Worm (Caenorhabditis elegans): ENCODE measurements around the gene stdh-4.
A peak's percentile ranks its signal among the peaks of the same experiment; 100 is the strongest.

stdh-4 gene

ce11 chrV:8548989-8549388, at the start of gene stdh-4:
Gene stdh-4, plus strand, starts transcription at chrV:8549289.
- TF ChIP-seq R02D3.7 (tag; optimal IDR thresholded peaks at IDR 0.05) (no peak), ceh-28 (tag; optimal IDR thresholded peaks at IDR 0.05) (no peak), jun-1 (tag; optimal IDR thresholded peaks at IDR 0.05) (no peak), skn-1 (tag; optimal IDR thresholded peaks at IDR 0.05) (no peak), nhr-77 (tag; optimal IDR thresholded peaks at IDR 0.05) (no peak), eor-1 (tag; optimal IDR thresholded peaks at IDR 0.05) (no peak), snpc-4 (tag; optimal IDR thresholded peaks at IDR 0.05) (no peak), mml-1 (tag; optimal IDR thresholded peaks at IDR 0.05) (no peak), egl-5 (tag; optimal IDR thresholded peaks at IDR 0.05) (no peak), unc-39 (tag; optimal IDR thresholded peaks at IDR 0.05) (no peak), nhr-43 (tag; optimal IDR thresholded peaks at IDR 0.05; ENCODE audit: poor library complexity, severe bottlenecking) (no peak)

DNA sequence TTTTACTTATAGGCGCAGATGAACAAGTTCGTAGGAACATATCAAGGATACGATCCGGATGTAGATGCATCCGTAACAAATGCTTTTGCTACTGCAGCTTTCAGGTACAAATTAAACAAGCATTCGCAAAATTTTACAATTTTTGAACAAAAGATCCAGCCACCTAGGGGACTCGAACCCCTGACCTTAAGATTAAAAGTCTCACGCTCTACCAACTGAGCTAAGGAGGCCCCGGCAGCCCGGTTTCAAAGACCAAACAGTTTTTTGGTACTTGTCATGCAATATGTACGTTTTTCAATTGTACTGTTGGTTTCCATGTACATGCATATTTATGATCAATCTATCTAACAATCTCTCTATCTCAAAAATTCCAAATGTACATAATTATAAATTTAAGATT, 49.7 kb upstream of the stdh-4 start:
- TF ChIP-seq elt-3 (tag; optimal IDR thresholded peaks at IDR 0.05) (no peak), ceh-9 (tag; optimal IDR thresholded peaks at IDR 0.05) (no peak), nfya-1 (tag; optimal IDR thresholded peaks at IDR 0.05; ENCODE audit: insufficient read depth) (no peak), ceh-28 (tag; optimal IDR thresholded peaks at IDR 0.05) (no peak), daf-12 (tag; optimal IDR thresholded peaks at IDR 0.05) (no peak), ztf-11 (tag; optimal IDR thresholded peaks at IDR 0.05) (no peak), pha-4 (tag; optimal IDR thresholded peaks at IDR 0.05) (no peak), lin-15B (tag; optimal IDR thresholded peaks at IDR 0.05) (no peak), R02D3.7 (tag; optimal IDR thresholded peaks at IDR 0.05) (no peak), nhr-12 (tag; optimal IDR thresholded peaks at IDR 0.05) (no peak), snpc-4 (tag; optimal IDR thresholded peaks at IDR 0.05) (no peak), ztf-4 (tag; optimal IDR thresholded peaks at IDR 0.05) (no peak), nhr-28 (tag; optimal IDR thresholded peaks at IDR 0.05) (no peak), nhr-237 (tag; optimal IDR thresholded peaks at IDR 0.05) (no peak), elt-1 (tag; optimal IDR thresholded peaks at IDR 0.05) (no peak), nhr-77 (tag; optimal IDR thresholded peaks at IDR 0.05) (no peak)

DNA sequence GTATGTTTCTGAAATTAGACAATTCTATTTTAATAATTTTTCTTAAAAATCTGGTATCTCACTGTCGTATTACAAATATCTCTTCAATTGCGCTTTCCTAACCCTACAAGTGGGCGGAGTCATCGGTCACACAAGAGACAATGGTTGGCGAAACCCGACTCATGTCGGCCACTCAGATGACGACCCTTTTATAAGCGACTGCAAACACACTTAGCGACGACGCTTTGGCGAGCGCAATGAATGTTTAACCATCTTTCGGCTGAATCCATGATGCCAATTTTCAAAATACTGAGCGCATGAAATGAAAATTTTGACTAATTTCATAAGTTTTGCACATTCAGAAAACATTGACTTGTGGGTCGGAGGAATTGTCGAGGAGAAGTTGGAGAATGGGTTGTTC, 48.7 kb upstream of the stdh-4 start:
- no peak for TF ChIP-seq nhr-11 (tag; optimal IDR thresholded peaks at IDR 0.05)
- peak; percentile 26 for TF ChIP-seq lin-39 (tag; optimal IDR thresholded peaks at IDR 0.05)
- TF ChIP-seq nhr-77 (tag; optimal IDR thresholded peaks at IDR 0.05), result peak; percentile 88
- TF ChIP-seq fos-1 (tag; optimal IDR thresholded peaks at IDR 0.05), result no peak
- no peak for TF ChIP-seq pha-4 (tag; optimal IDR thresholded peaks at IDR 0.05)
- TF ChIP-seq ceh-82 (tag; optimal IDR thresholded peaks at IDR 0.05), result peak; percentile 91
- TF ChIP-seq nhr-28 (tag; optimal IDR thresholded peaks at IDR 0.05), result peak; percentile 44
- TF ChIP-seq eor-1 (tag; optimal IDR thresholded peaks at IDR 0.05), result peak in 1 of 2 experiments; percentile 17
- TF ChIP-seq elt-1 (tag; optimal IDR thresholded peaks at IDR 0.05), result no peak
- TF ChIP-seq ztf-11 (tag; optimal IDR thresholded peaks at IDR 0.05), result peak; percentile 20
- TF ChIP-seq zag-1 (tag; optimal IDR thresholded peaks at IDR 0.05), result peak; percentile 68
- peak; percentile 57 for TF ChIP-seq nhr-67 (tag; optimal IDR thresholded peaks at IDR 0.05)
- TF ChIP-seq mml-1 (tag; optimal IDR thresholded peaks at IDR 0.05), result peak; percentile 56
- TF ChIP-seq nhr-76 (tag; optimal IDR thresholded peaks at IDR 0.05), result peak; percentile 41
- peak; percentile 95 for TF ChIP-seq lsy-12 (tag; optimal IDR thresholded peaks at IDR 0.05)
- TF ChIP-seq pqm-1 (tag; optimal IDR thresholded peaks at IDR 0.05), result peak; percentile 15
- TF ChIP-seq aly-2 (tag; optimal IDR thresholded peaks at IDR 0.05), result peak; percentile 89
- TF ChIP-seq egl-5 (tag; optimal IDR thresholded peaks at IDR 0.05), result peak; percentile 64
- no peak for TF ChIP-seq daf-12 (tag; optimal IDR thresholded peaks at IDR 0.05)
- no peak for TF ChIP-seq nhr-12 (tag; optimal IDR thresholded peaks at IDR 0.05)
- TF ChIP-seq tbx-2 (tag; optimal IDR thresholded peaks at IDR 0.05), result peak; percentile 96
- peak; percentile 70 for TF ChIP-seq elt-2 (tag; optimal IDR thresholded peaks at IDR 0.05)
- peak; percentile 72 for TF ChIP-seq egl-27 (tag; optimal IDR thresholded peaks at IDR 0.05)
- TF ChIP-seq unc-62 (GFP tag; optimal IDR thresholded peaks at IDR 0.05), result peak; percentile 90
- TF ChIP-seq nhr-237 (tag; optimal IDR thresholded peaks at IDR 0.05), result no peak
- no peak for TF ChIP-seq mdl-1 (tag; optimal IDR thresholded peaks at IDR 0.05)
- peak; percentile 90 for TF ChIP-seq ztf-4 (tag; optimal IDR thresholded peaks at IDR 0.05)
- TF ChIP-seq skn-1 (tag; optimal IDR thresholded peaks at IDR 0.05), result peak; percentile 45
- peak; percentile 51 for TF ChIP-seq ama-1 (optimal IDR thresholded peaks at IDR 0.05)
- TF ChIP-seq sea-2 (GFP tag; optimal IDR thresholded peaks at IDR 0.05), result peak; percentile 83
- TF ChIP-seq hmg-11 (tag; optimal IDR thresholded peaks at IDR 0.05), result peak; percentile 99
- peak; percentile 48 for TF ChIP-seq ceh-28 (tag; optimal IDR thresholded peaks at IDR 0.05)
- peak; percentile 7 for TF ChIP-seq lin-15B (tag; optimal IDR thresholded peaks at IDR 0.05)
- peak; percentile 71 for TF ChIP-seq ceh-9 (tag; optimal IDR thresholded peaks at IDR 0.05)
- peak; percentile 30 for TF ChIP-seq ZK546.5 (tag; optimal IDR thresholded peaks at IDR 0.05)
- TF ChIP-seq ceh-16 (tag; optimal IDR thresholded peaks at IDR 0.05), result peak; percentile 53
- TF ChIP-seq R02D3.7 (tag; optimal IDR thresholded peaks at IDR 0.05), result peak; percentile 81
- peak; percentile 43 for TF ChIP-seq jun-1 (tag; optimal IDR thresholded peaks at IDR 0.05)
- TF ChIP-seq fkh-2 (tag; optimal IDR thresholded peaks at IDR 0.05), result no peak
- TF ChIP-seq unc-39 (tag; optimal IDR thresholded peaks at IDR 0.05), result peak; percentile 55
- TF ChIP-seq nhr-43 (tag; optimal IDR thresholded peaks at IDR 0.05; ENCODE audit: poor library complexity, severe bottlenecking), result peak; percentile 98
- peak; percentile 76 for TF ChIP-seq nfya-1 (tag; optimal IDR thresholded peaks at IDR 0.05; ENCODE audit: insufficient read depth)
- TF ChIP-seq nhr-25 (tag; optimal IDR thresholded peaks at IDR 0.05), result peak; percentile 68
- TF ChIP-seq elt-3 (tag; optimal IDR thresholded peaks at IDR 0.05), result peak in 2 of 3 experiments; percentile 68 to 86
- TF ChIP-seq fkh-10 (GFP tag; optimal IDR thresholded peaks at IDR 0.05), result no peak
